Worm (Caenorhabditis elegans) whole organism, late embryonic: ENCODE measurements around the gene F11G11.14.

Experiments
- C08G9.2 ChIP-seq: sonication (generic microtip); optimal IDR thresholded peaks from 2 replicates; lab custom pipeline; 2016; ENCODE audit warnings: mild to moderate bottlenecking, missing genetic modification characterization, moderate library complexity, missing compliant biosample characterization
- K02D7.2 ChIP-seq: sonication (generic microtip); optimal IDR thresholded peaks from 2 replicates; lab custom pipeline; 2017; ENCODE audit warnings: mild to moderate bottlenecking, missing genetic modification characterization, missing compliant biosample characterization
- T23F11.4 ChIP-seq: fragments of 200-800 bp; sonication (Bioruptor generic); optimal IDR thresholded peaks from 2 replicates; lab custom pipeline; 2018; ENCODE audit warnings: mild to moderate bottlenecking, missing genetic modification characterization, missing compliant biosample characterization
- Y22D7AL.16 ChIP-seq: sonication (generic microtip); optimal IDR thresholded peaks from 2 replicates; lab custom pipeline; 2016; ENCODE audit warnings: missing genetic modification characterization, missing compliant biosample characterization
- ceh-14 ChIP-seq: sonication (generic microtip); optimal IDR thresholded peaks from 2 replicates; lab custom pipeline; 2016; ENCODE audit warnings: missing genotype, missing genetic modification characterization, missing compliant biosample characterization
- ceh-22 ChIP-seq: sonication (generic microtip); optimal IDR thresholded peaks from 2 replicates; lab custom pipeline; 2017; ENCODE audit warnings: missing biosample characterization, missing genetic modification characterization
- ceh-24 ChIP-seq: sonication (generic microtip); optimal IDR thresholded peaks from 2 replicates; lab custom pipeline; 2016; ENCODE audit warnings: mild to moderate bottlenecking, missing genetic modification characterization, missing compliant biosample characterization
- ceh-30 ChIP-seq: fragments of 150-350 bp; optimal IDR thresholded peaks from 2 replicates; lab custom pipeline; 2014; ENCODE audit warnings: missing biosample characterization, missing genetic modification characterization
- ceh-48 ChIP-seq: sonication (generic microtip); optimal IDR thresholded peaks from 2 replicates; lab custom pipeline; 2016; ENCODE audit warnings: missing genetic modification characterization, inconsistent platforms, missing compliant biosample characterization
- ceh-9 ChIP-seq: sonication (generic microtip); optimal IDR thresholded peaks from 2 replicates; lab custom pipeline; 2016; ENCODE audit warnings: mild to moderate bottlenecking, missing genetic modification characterization, inconsistent platforms, missing compliant biosample characterization
- che-1 ChIP-seq: sonication (generic microtip); optimal IDR thresholded peaks from 2 replicates; lab custom pipeline; 2016; ENCODE audit warnings: mild to moderate bottlenecking, missing genetic modification characterization, missing compliant biosample characterization
- dmd-4 ChIP-seq: sonication (generic microtip); optimal IDR thresholded peaks from 2 replicates; lab custom pipeline; 2016; ENCODE audit warnings: borderline replicate concordance, missing genetic modification characterization, missing compliant biosample characterization
- elt-2 ChIP-seq: sonication (generic microtip); optimal IDR thresholded peaks from 2 replicates; lab custom pipeline; 2016; ENCODE audit warnings: missing genetic modification reagents, missing genetic modification characterization, missing compliant biosample characterization
- ets-4 ChIP-seq: sonication (generic microtip); optimal IDR thresholded peaks from 2 replicates; lab custom pipeline; 2016; ENCODE audit warnings: missing genetic modification characterization, missing compliant biosample characterization
- eyg-1 ChIP-seq: sonication (generic microtip); optimal IDR thresholded peaks from 2 replicates; lab custom pipeline; 2016; ENCODE audit warnings: missing genotype, missing genetic modification characterization, missing compliant biosample characterization
- fkh-10 ChIP-seq: fragments of 150-350 bp; optimal IDR thresholded peaks from 2 replicates; lab custom pipeline; 2014; ENCODE audit warnings: missing biosample characterization, missing genetic modification reagents, missing genetic modification characterization
- gmeb-2 ChIP-seq: sonication (generic microtip); optimal IDR thresholded peaks from 2 replicates; lab custom pipeline; 2016; ENCODE audit warnings: missing genetic modification characterization, inconsistent platforms, missing compliant biosample characterization
- hlh-15 ChIP-seq: sonication (generic microtip); optimal IDR thresholded peaks from 2 replicates; lab custom pipeline; 2016; ENCODE audit warnings: missing genetic modification characterization, missing compliant biosample characterization
- hlh-30 ChIP-seq: sonication (generic microtip); optimal IDR thresholded peaks from 2 replicates; lab custom pipeline; 2017; ENCODE audit warnings: antibody characterized with exemption, missing genetic modification characterization, missing compliant biosample characterization; ENCODE audit not compliant: insufficient read depth
- hlh-6 ChIP-seq: sonication (generic microtip); optimal IDR thresholded peaks from 2 replicates; lab custom pipeline; 2016; ENCODE audit warnings: missing genotype, missing genetic modification characterization, missing compliant biosample characterization
- hlh-8 ChIP-seq: sonication (generic microtip); optimal IDR thresholded peaks from 2 replicates; lab custom pipeline; 2016; ENCODE audit warnings: missing genotype, missing genetic modification characterization, missing compliant biosample characterization
- lim-6 ChIP-seq: sonication (generic microtip); optimal IDR thresholded peaks from 2 replicates; lab custom pipeline; 2016; ENCODE audit warnings: missing genetic modification characterization, missing compliant biosample characterization
- nhr-11 ChIP-seq: fragments of 150-350 bp; optimal IDR thresholded peaks from 2 replicates; lab custom pipeline; 2014; ENCODE audit warnings: missing biosample characterization, missing genetic modification characterization
- npax-4 ChIP-seq: sonication (generic microtip); optimal IDR thresholded peaks from 2 replicates; lab custom pipeline; 2016; ENCODE audit warnings: missing genetic modification characterization, missing compliant biosample characterization
- odd-2 ChIP-seq: sonication (generic microtip); optimal IDR thresholded peaks from 2 replicates; lab custom pipeline; 2017; ENCODE audit warnings: antibody characterized with exemption, mild to moderate bottlenecking, missing genetic modification characterization, missing compliant biosample characterization
- pag-3 ChIP-seq: sonication (generic microtip); optimal IDR thresholded peaks from 2 replicates; lab custom pipeline; 2016; ENCODE audit warnings: missing compliant biosample characterization, missing genetic modification characterization, borderline replicate concordance
- pha-4 ChIP-seq: fragments of 150-350 bp; optimal IDR thresholded peaks from 2 replicates; lab custom pipeline; 2018; ENCODE audit warnings: missing biosample characterization, missing genetic modification reagents, missing genetic modification characterization
- ref-2 ChIP-seq: sonication (generic microtip); optimal IDR thresholded peaks from 2 replicates; lab custom pipeline; 2016; ENCODE audit warnings: missing genetic modification characterization, missing compliant biosample characterization
- sdc-2 ChIP-seq: sonication (generic microtip); optimal IDR thresholded peaks from 2 replicates; lab custom pipeline; 2016; ENCODE audit warnings: missing genotype, missing genetic modification characterization, missing compliant biosample characterization
- sox-2 ChIP-seq: fragments of 200-800 bp; sonication (Bioruptor generic); IDR thresholded peaks from 2 replicates; pipeline ENCODE4 v1.3.6; 2022; ENCODE audit warnings: missing genetic modification reagents, missing genetic modification characterization, missing compliant biosample characterization
- tbx-7 ChIP-seq: sonication (generic microtip); optimal IDR thresholded peaks from 2 replicates; lab custom pipeline; 2016; ENCODE audit warnings: missing genotype, missing genetic modification characterization, missing compliant biosample characterization
- ttx-3 ChIP-seq: sonication (generic microtip); optimal IDR thresholded peaks from 2 replicates; lab custom pipeline; 2016; ENCODE audit warnings: missing genetic modification reagents, missing genetic modification characterization, missing compliant biosample characterization
- unc-42 ChIP-seq: sonication (generic microtip); optimal IDR thresholded peaks from 2 replicates; lab custom pipeline; 2016; ENCODE audit warnings: missing genotype, missing genetic modification characterization, missing compliant biosample characterization
- ztf-16 ChIP-seq: sonication (generic microtip); optimal IDR thresholded peaks from 2 replicates; lab custom pipeline; 2017; ENCODE audit warnings: missing genetic modification characterization, missing compliant biosample characterization

Gene F11G11.14

DNA sequence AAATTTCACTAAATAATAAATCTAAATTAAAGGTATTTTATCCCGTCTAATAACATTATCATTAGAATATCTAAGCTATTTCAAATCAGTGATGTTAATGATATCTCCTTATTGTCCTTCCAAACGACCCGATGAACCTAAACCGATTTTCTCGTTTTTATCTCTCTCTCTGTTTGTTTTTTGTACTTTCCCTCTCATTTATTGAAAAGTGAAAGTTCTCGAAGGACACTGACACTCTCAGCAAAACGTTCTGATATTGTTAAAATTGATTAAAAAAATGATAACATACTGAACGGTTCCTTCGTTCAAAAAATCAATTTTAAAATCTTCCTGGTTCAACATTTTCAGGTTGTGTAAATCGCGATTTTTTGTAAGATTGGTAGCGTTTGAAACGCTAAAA lies 12.6 kb downstream of the F11G11.14 start, which contains the start of gene F11G11.13:
Gene F11G11.13 (minus strand): TSS at position 89 of the 400 bp plus-strand sequence.
- no peak for TF ChIP-seq ceh-9 (tag; lab: Kevin White, UChicago)

DNA sequence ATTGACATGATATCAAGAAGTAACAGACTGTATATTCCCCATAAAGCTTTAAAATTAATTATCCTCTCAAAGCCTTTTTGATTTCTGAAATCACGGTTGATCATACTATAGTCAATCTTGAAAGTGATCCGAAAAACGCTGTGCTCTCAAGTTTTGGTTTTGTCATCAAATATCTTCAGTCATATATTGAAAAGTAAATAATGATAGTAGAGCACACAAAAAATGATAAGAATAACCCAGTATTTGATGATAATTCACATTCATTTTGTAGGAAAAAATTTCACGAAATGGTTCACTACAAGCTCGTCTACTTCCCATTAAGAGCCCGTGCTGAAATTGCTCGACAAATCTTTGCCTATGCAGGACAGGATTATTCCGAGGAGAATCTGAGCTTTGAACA lies 16.1 kb downstream of the F11G11.14 start, which contains the start of gene gst-6:
Gene gst-6 (plus strand): TSS at position 263 of the 400 bp plus-strand sequence.
- TF ChIP-seq ceh-14 (tag; lab: Kevin White, UChicago) = no peak
- TF ChIP-seq elt-2 (tag; lab: Kevin White, UChicago) = peak; percentile 30

DNA sequence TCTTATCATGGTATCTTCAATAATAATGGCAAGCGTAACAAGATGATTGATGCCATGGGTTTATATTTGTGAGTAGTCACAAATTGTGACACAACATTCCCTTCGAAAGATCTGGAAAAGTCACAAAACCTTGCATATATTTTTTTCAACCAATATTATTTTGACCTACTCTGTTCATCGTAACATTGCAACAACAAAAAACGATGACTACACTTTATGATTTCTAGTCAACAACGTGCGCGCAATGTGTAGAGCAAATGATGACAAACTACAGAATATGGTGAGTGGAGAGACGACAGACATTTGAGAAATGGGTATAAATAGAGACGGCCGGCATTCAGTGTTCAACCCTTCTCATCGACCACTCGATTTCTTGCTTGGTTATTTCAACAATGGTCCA lies 18.2 kb downstream of the F11G11.14 start, which contains the start of gene gst-7:
Gene gst-7 (plus strand): TSS at position 336 of the 400 bp plus-strand sequence.
- no peak for TF ChIP-seq npax-4 (tag; lab: Kevin White, UChicago)
- peak; percentile 59 for TF ChIP-seq elt-2 (tag; lab: Kevin White, UChicago)
- TF ChIP-seq, all 69 proteins: peak for 1

DNA sequence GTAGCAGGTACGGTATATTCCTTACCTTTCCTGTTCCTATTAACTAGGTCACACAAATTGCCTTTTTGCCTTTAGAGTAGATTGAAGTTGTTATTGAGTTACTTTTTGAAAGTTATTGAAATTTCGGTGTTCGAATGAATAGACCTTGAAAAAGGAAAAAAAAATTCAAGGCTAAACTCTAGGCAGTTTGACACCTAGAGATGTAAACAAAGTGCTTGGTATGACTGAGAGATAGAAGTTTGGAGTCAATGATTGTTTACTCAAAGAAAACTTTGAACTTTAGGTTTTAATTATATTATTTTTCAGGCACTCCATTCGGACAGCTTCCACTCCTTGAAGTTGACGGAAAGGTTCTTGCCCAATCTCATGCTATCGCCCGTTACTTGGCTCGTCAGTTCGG lies 19.0 kb downstream of the F11G11.14 start:
- TF ChIP-seq dmd-4 (tag; lab: Kevin White, UChicago) (no peak), Y22D7AL.16 (no peak), hlh-30 (tag; lab: Kevin White, UChicago) (no peak), ceh-30 (tag; lab: Kevin White, UChicago) (no peak), ets-4 (tag; lab: Kevin White, UChicago) (no peak), odd-2 (no peak), fkh-10 (no peak), hlh-15 (tag; lab: Kevin White, UChicago) (no peak), K02D7.2 (tag; lab: Kevin White, UChicago) (no peak), C08G9.2 (tag; lab: Kevin White, UChicago) (no peak), ceh-48 (no peak), sox-2 (no peak), hlh-8 (tag; lab: Kevin White, UChicago) (no peak), elt-2 (tag; lab: Kevin White, UChicago) (no peak)

DNA sequence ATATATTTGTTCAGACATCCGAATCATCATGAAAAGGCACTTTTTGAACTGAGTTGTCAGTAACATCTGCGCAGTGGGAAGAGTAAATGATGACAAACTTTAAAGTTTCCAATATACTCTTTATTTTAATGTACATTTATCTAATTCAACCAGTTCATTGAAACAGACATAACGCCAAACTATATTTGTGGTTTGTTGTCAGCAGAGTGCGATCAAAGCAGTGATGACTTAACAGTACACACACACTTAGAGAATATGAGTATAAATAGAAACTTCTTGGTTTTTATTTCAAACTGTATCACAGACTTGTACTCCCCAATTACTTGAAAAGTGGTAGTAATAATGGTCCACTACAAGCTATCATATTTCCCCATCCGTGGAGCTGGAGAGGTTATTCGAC lies 19.9 kb downstream of the F11G11.14 start, which contains the start of gene gst-8:
Gene gst-8 (plus strand): TSS at position 301 of the 400 bp plus-strand sequence.
- TF ChIP-seq ceh-22 (tag; lab: Kevin White, UChicago) = no peak
- no peak for TF ChIP-seq elt-2 (tag; lab: Kevin White, UChicago)
- no peak for TF ChIP-seq sdc-2 (tag; lab: Kevin White, UChicago)
- no peak for TF ChIP-seq ttx-3 (tag; lab: Kevin White, UChicago)
- TF ChIP-seq che-1 = no peak
- TF ChIP-seq npax-4 (tag; lab: Kevin White, UChicago) = no peak
- no peak for TF ChIP-seq ceh-24 (tag; lab: Kevin White, UChicago)
- no peak for TF ChIP-seq nhr-11 (tag; lab: Kevin White, UChicago)
- no peak for TF ChIP-seq hlh-6 (tag; lab: Kevin White, UChicago)
- TF ChIP-seq eyg-1 = no peak
- no peak for TF ChIP-seq K02D7.2 (tag; lab: Kevin White, UChicago)
- no peak for TF ChIP-seq ztf-16
- TF ChIP-seq, all 69 proteins: peak for 0

DNA sequence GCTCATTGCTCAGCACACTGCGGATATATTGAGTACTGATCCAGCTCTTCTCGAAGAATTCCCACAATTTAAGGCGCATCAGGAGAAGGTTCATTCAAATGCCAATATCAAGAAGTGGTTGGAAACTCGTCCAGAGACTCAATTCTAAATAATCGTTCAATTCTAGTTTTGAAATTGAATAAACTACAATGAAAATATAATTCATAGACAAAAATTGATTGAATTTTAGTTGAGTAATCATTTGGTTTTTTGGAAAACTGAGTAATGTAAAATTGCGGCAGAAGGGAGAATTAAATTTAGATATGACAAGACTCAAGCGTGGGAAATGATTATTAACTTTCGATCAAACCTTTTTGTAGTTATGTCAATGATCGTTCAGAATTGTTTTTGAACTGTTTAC lies 20.9 kb downstream of the F11G11.14 start:
- no peak for TF ChIP-seq ceh-22 (tag; lab: Kevin White, UChicago)
- TF ChIP-seq, all 69 proteins: peak for 0

DNA sequence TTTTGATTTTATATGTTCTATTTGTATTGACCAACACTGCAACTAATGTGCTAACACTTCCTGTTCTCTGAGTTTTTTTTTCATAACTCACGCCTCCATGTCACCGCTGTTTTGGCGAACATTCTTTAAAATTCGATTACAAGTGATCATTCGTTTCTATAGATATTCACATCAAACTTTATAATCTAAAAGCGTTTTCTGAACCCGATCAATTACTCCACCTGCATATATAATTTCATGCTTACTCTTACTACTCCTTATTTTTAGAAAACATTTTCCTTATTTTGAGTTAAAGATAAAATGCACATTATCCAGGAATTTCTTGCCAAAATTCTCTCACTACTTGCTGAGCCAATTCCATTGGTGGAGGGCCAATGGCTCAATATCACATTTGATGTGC lies 22.5 kb downstream of the F11G11.14 start, which contains the start of gene R05F9.7:
Gene R05F9.7 (plus strand): TSS at position 301 of the 400 bp plus-strand sequence.
- TF ChIP-seq unc-42 (no peak), pag-3 (tag; lab: Kevin White, UChicago) (no peak), tbx-7 (tag; lab: Kevin White, UChicago) (no peak), lim-6 (tag; lab: Kevin White, UChicago) (no peak), C08G9.2 (tag; lab: Kevin White, UChicago) (no peak), T23F11.4 (GFP tag; lab: Kevin White, UChicago) (no peak), gmeb-2 (tag; lab: Kevin White, UChicago) (no peak), ref-2 (tag; lab: Kevin White, UChicago) (no peak), ceh-30 (tag; lab: Kevin White, UChicago) (no peak), pha-4 (tag; lab: Kevin White, UChicago) (no peak), sdc-2 (tag; lab: Kevin White, UChicago) (no peak)
